Worm (Caenorhabditis elegans) whole organism, L2 larva: ENCODE results near the gene AH6.17.

Source experiments
- C34F6.9 ChIP-seq: fragments of 150-350 bp; optimal IDR thresholded peaks from 2 replicates; lab custom pipeline; 2014; ENCODE audit warnings: missing biosample characterization, missing genetic modification characterization
- F13H6.1 ChIP-seq: sonication (generic microtip); optimal IDR thresholded peaks from 2 replicates; lab custom pipeline; 2016; ENCODE audit warnings: missing genetic modification characterization, missing compliant biosample characterization
- R02D3.7 ChIP-seq: fragments of 150-350 bp; optimal IDR thresholded peaks from 2 replicates; lab custom pipeline; 2014; ENCODE audit warnings: missing biosample characterization, missing genetic modification characterization
- Y55F3AM.14 ChIP-seq: fragments of 200-800 bp; sonication (Bioruptor generic); optimal IDR thresholded peaks from 2 replicates; lab custom pipeline; 2018; ENCODE audit warnings: mild to moderate bottlenecking, missing genetic modification characterization, missing compliant biosample characterization
- ZK546.5 ChIP-seq: sonication (generic microtip); optimal IDR thresholded peaks from 2 replicates; lab custom pipeline; 2017; ENCODE audit warnings: missing biosample characterization, missing genetic modification characterization
- aly-2 ChIP-seq: fragments of 150-350 bp; optimal IDR thresholded peaks from 2 replicates; lab custom pipeline; 2014; ENCODE audit warnings: missing biosample characterization, missing genetic modification characterization
- ama-1 ChIP-seq: fragments of 150-350 bp; optimal IDR thresholded peaks from 2 replicates; lab custom pipeline; 2018; ENCODE audit warnings: inconsistent platforms
- ceh-16 ChIP-seq: fragments of 150-350 bp; optimal IDR thresholded peaks from 2 replicates; lab custom pipeline; 2014; ENCODE audit warnings: missing biosample characterization, missing genetic modification characterization
- dmd-4 ChIP-seq: sonication (generic microtip); optimal IDR thresholded peaks from 2 replicates; lab custom pipeline; 2017; ENCODE audit warnings: missing biosample characterization, missing genetic modification characterization
- egl-27 ChIP-seq: sonication (generic microtip); optimal IDR thresholded peaks from 3 replicates; lab custom pipeline; 2017; ENCODE audit warnings: missing biosample characterization, missing genetic modification reagents, missing genetic modification characterization
- elt-1 ChIP-seq: fragments of 150-350 bp; optimal IDR thresholded peaks from 2 replicates; lab custom pipeline; 2014; ENCODE audit warnings: missing biosample characterization, missing genetic modification characterization
- elt-3 ChIP-seq: sonication (generic microtip); optimal IDR thresholded peaks from 2 replicates; lab custom pipeline; 2017; ENCODE audit warnings: missing biosample characterization, missing genetic modification characterization
- fos-1 ChIP-seq: fragments of 150-350 bp; optimal IDR thresholded peaks from 2 replicates; lab custom pipeline; 2014; ENCODE audit warnings: missing biosample characterization, missing genetic modification characterization
- gmeb-1 ChIP-seq: fragments of 150-350 bp; optimal IDR thresholded peaks from 2 replicates; lab custom pipeline; 2014; ENCODE audit warnings: missing biosample characterization, missing genetic modification characterization
- lin-11 ChIP-seq: fragments of 150-350 bp; sonication (generic microtip); optimal IDR thresholded peaks from 2 replicates; lab custom pipeline; 2014; ENCODE audit warnings: missing biosample characterization, missing genetic modification characterization, inconsistent platforms, mixed read lengths
- lin-13 ChIP-seq: fragments of 150-350 bp; optimal IDR thresholded peaks from 2 replicates; lab custom pipeline; 2014; ENCODE audit warnings: missing biosample characterization, missing genetic modification reagents, missing genetic modification characterization
- lin-39 ChIP-seq: fragments of 150-350 bp; optimal IDR thresholded peaks from 2 replicates; lab custom pipeline; 2014; ENCODE audit warnings: missing biosample characterization, missing genetic modification reagents, missing genetic modification characterization
- lsy-2 ChIP-seq, 2 experiments: fragments of 150-350 bp in 1 of 2; sonication (generic microtip) in 1 of 2; optimal IDR thresholded peaks; 2 replicates each; lab custom pipeline; 2014 to 2017; ENCODE audit warnings: missing biosample characterization in 2 of 2, missing genetic modification characterization in 2 of 2
- mab-5 ChIP-seq: fragments of 150-350 bp; optimal IDR thresholded peaks from 2 replicates; lab custom pipeline; 2014; ENCODE audit warnings: missing biosample characterization, missing genetic modification characterization
- mbf-1 ChIP-seq: sonication (generic microtip); optimal IDR thresholded peaks from 2 replicates; lab custom pipeline; 2017; ENCODE audit warnings: missing biosample characterization, missing genetic modification characterization
- mdl-1 ChIP-seq, 2 experiments: fragments of 150-350 bp in 1 of 2; sonication (generic microtip) in 1 of 2; optimal IDR thresholded peaks; 2 replicates each; lab custom pipeline; 2017; ENCODE audit warnings: missing biosample characterization in 2 of 2, missing genetic modification characterization in 2 of 2
- nhr-10 ChIP-seq: sonication (generic microtip); optimal IDR thresholded peaks from 2 replicates; lab custom pipeline; 2017; ENCODE audit warnings: missing biosample characterization, missing genetic modification characterization
- nhr-12 ChIP-seq: fragments of 150-350 bp; optimal IDR thresholded peaks from 2 replicates; lab custom pipeline; 2014; ENCODE audit warnings: missing biosample characterization, missing genetic modification characterization
- nhr-21 ChIP-seq: fragments of 150-350 bp; optimal IDR thresholded peaks from 2 replicates; lab custom pipeline; 2014; ENCODE audit warnings: missing biosample characterization, missing genetic modification characterization
- nhr-25 ChIP-seq: fragments of 150-350 bp; sonication (generic microtip); optimal IDR thresholded peaks from 3 replicates; lab custom pipeline; 2014; ENCODE audit warnings: missing biosample characterization, missing genetic modification characterization
- nhr-6 ChIP-seq: fragments of 150-350 bp; optimal IDR thresholded peaks from 2 replicates; lab custom pipeline; 2014; ENCODE audit warnings: missing biosample characterization, missing genetic modification characterization
- nhr-77 ChIP-seq: fragments of 150-350 bp; optimal IDR thresholded peaks from 2 replicates; lab custom pipeline; 2014; ENCODE audit warnings: missing biosample characterization, missing genetic modification characterization
- peb-1 ChIP-seq: fragments of 150-350 bp; optimal IDR thresholded peaks from 2 replicates; lab custom pipeline; 2014; ENCODE audit warnings: missing biosample characterization, missing genetic modification characterization
- sem-4 ChIP-seq: fragments of 150-350 bp; optimal IDR thresholded peaks from 2 replicates; lab custom pipeline; 2014; ENCODE audit warnings: missing biosample characterization, missing genetic modification reagents, missing genetic modification characterization
- skn-1 ChIP-seq: sonication (generic microtip); optimal IDR thresholded peaks from 2 replicates; lab custom pipeline; 2017; ENCODE audit warnings: missing biosample characterization, missing genetic modification characterization
- sma-9 ChIP-seq, 2 experiments: fragments of 150-350 bp in 1 of 2; sonication (generic microtip) in 1 of 2; optimal IDR thresholded peaks; 2 replicates each; lab custom pipeline; 2014 to 2016; ENCODE audit warnings: missing genetic modification characterization in 2 of 2, mild to moderate bottlenecking in 1 of 2, missing biosample characterization in 1 of 2, missing compliant biosample characterization in 1 of 2, missing genetic modification reagents in 1 of 2, moderate library complexity in 1 of 2
- snpc-4 ChIP-seq: fragments of 150-350 bp; optimal IDR thresholded peaks from 2 replicates; lab custom pipeline; 2014; ENCODE audit warnings: missing biosample characterization, missing genetic modification characterization
- unc-39 ChIP-seq: fragments of 150-350 bp; optimal IDR thresholded peaks from 2 replicates; lab custom pipeline; 2014; ENCODE audit warnings: missing biosample characterization, missing genetic modification characterization
- unc-55 ChIP-seq: fragments of 150-350 bp; sonication (generic microtip); optimal IDR thresholded peaks from 3 replicates; lab custom pipeline; 2014; ENCODE audit warnings: missing biosample characterization, missing genetic modification reagents, missing genetic modification characterization
- unc-62 ChIP-seq: fragments of 150-350 bp; optimal IDR thresholded peaks from 2 replicates; lab custom pipeline; 2014; ENCODE audit warnings: missing biosample characterization, missing genetic modification reagents, missing genetic modification characterization
- zag-1 ChIP-seq: fragments of 150-350 bp; optimal IDR thresholded peaks from 2 replicates; lab custom pipeline; 2014; ENCODE audit warnings: missing biosample characterization, missing genetic modification characterization
- ztf-1 ChIP-seq: fragments of 200-800 bp; sonication (Bioruptor generic); conservative IDR thresholded peaks from 2 replicates; pipeline ENCODE4 v1.3.6; 2022; ENCODE audit warnings: missing genetic modification characterization, missing compliant biosample characterization
- ztf-11 ChIP-seq: sonication (generic microtip); optimal IDR thresholded peaks from 2 replicates; lab custom pipeline; 2017; ENCODE audit warnings: missing biosample characterization, missing genetic modification characterization
- ztf-4 ChIP-seq: fragments of 150-350 bp; optimal IDR thresholded peaks from 2 replicates; lab custom pipeline; 2014; ENCODE audit warnings: missing biosample characterization, missing genetic modification characterization

The AH6.17 gene

ce11 chrII:9516836-9517235, 6.1 kb upstream of the AH6.17 start, which contains the start of gene gcy-1:
Gene gcy-1 (minus strand): TSS chrII:9516936.
- TF ChIP-seq lsy-2 (tag; optimal IDR thresholded peaks at IDR 0.05; lab: Kevin White, UChicago) (no peak), elt-1 (tag; lab: Kevin White, UChicago) (no peak), unc-55 (no peak), Y55F3AM.14 (GFP tag; lab: Kevin White, UChicago) (no peak), lin-13 (no peak), aly-2 (tag; lab: Kevin White, UChicago) (no peak), nhr-6 (tag; lab: Kevin White, UChicago) (no peak), lin-39 (tag; lab: Kevin White, UChicago) (no peak), lin-11 (no peak), nhr-25 (tag; lab: Kevin White, UChicago) (no peak), sem-4 (tag; lab: Kevin White, UChicago) (no peak), nhr-21 (no peak), ama-1 (no peak), ceh-16 (tag; lab: Kevin White, UChicago) (no peak), ZK546.5 (tag; lab: Kevin White, UChicago) (no peak), unc-39 (no peak), R02D3.7 (tag; lab: Kevin White, UChicago) (no peak), egl-27 (tag; lab: Kevin White, UChicago) (no peak)

ce11 chrII:9518781-9519180, 4.2 kb upstream of the AH6.17 start, which contains the start of the genes sfxn-1.1 and AH6.3:
Gene sfxn-1.1 (minus strand): TSS chrII:9518881.
Gene AH6.3 (plus strand): TSS chrII:9519055.
- no peak for TF ChIP-seq C34F6.9 (tag; lab: Kevin White, UChicago)
- TF ChIP-seq mab-5 (tag; lab: Kevin White, UChicago): no peak
- no peak for TF ChIP-seq sma-9 (GFP tag; optimal IDR thresholded peaks at IDR 0.05; lab: Kevin White, UChicago)
- TF ChIP-seq sma-9 (tag; optimal IDR thresholded peaks at IDR 0.05; lab: Kevin White, UChicago): no peak
- TF ChIP-seq zag-1 (tag; lab: Kevin White, UChicago): no peak
- no peak for TF ChIP-seq ztf-11
- no peak for TF ChIP-seq ztf-1 (GFP tag; lab: Robert Waterston, UW)
- TF ChIP-seq skn-1 (tag; lab: Kevin White, UChicago): no peak
- TF ChIP-seq unc-62 (GFP tag; lab: Kevin White, UChicago): no peak

ce11 chrII:9521570-9521969, 1.4 kb upstream of the AH6.17 start, which contains the start of gene sra-1:
Gene sra-1 (minus strand): TSS chrII:9521670.
- TF ChIP-seq Y55F3AM.14 (GFP tag; lab: Kevin White, UChicago): no peak
- TF ChIP-seq ztf-11: no peak
- TF ChIP-seq mdl-1 (tag; optimal IDR thresholded peaks at IDR 0.05; lab: Kevin White, UChicago): no peak
- no peak for TF ChIP-seq sem-4 (tag; lab: Kevin White, UChicago)
- TF ChIP-seq egl-27 (tag; lab: Kevin White, UChicago): no peak
- no peak for TF ChIP-seq elt-3
- TF ChIP-seq ama-1: no peak
- no peak for TF ChIP-seq nhr-10 (tag; lab: Kevin White, UChicago)
- TF ChIP-seq fos-1 (tag; lab: Kevin White, UChicago): no peak
- TF ChIP-seq peb-1 (tag; lab: Kevin White, UChicago): no peak
- no peak for TF ChIP-seq unc-39
- TF ChIP-seq ceh-16 (tag; lab: Kevin White, UChicago): no peak
- TF ChIP-seq lin-13: no peak
- TF ChIP-seq R02D3.7 (tag; lab: Kevin White, UChicago): no peak
- TF ChIP-seq zag-1 (tag; lab: Kevin White, UChicago): no peak
- no peak for TF ChIP-seq nhr-77
- TF ChIP-seq lsy-2 (tag; optimal IDR thresholded peaks at IDR 0.05; lab: Kevin White, UChicago): no peak
- no peak for TF ChIP-seq unc-55
- no peak for TF ChIP-seq nhr-6 (tag; lab: Kevin White, UChicago)

ce11 chrII:9523539-9524224, 712 bp downstream of the AH6.17 start, which contains the start of gene mex-6:
Gene mex-6 (plus strand): TSS chrII:9524174.
- TF ChIP-seq zag-1 (tag; lab: Kevin White, UChicago) (no peak), mbf-1 (tag; lab: Kevin White, UChicago) (no peak), mdl-1 (tag; optimal IDR thresholded peaks at IDR 0.05; lab: Kevin White, UChicago) (no peak), ztf-4 (tag; lab: Kevin White, UChicago) (no peak), aly-2 (tag; lab: Kevin White, UChicago) (no peak), dmd-4 (tag; lab: Kevin White, UChicago) (no peak), F13H6.1 (tag; lab: Kevin White, UChicago) (no peak), nhr-77 (no peak), gmeb-1 (tag; lab: Kevin White, UChicago) (no peak), elt-1 (tag; lab: Kevin White, UChicago) (no peak), snpc-4 (tag; lab: Kevin White, UChicago) (no peak), nhr-12 (tag; lab: Kevin White, UChicago) (no peak), mab-5 (tag; lab: Kevin White, UChicago) (no peak)
- TF ChIP-seq, all 48 proteins: peak for 0
